Worm (Caenorhabditis elegans) whole organism, L4 larva: ENCODE results near the gene D1044.1.

Experiments used
- F49E8.2 ChIP-seq: sonication (generic microtip); optimal IDR thresholded peaks from 2 replicates; lab custom pipeline; 2016; ENCODE audit warnings: missing compliant biosample characterization, mild to moderate bottlenecking, missing genetic modification characterization, borderline replicate concordance
- R02D3.7 ChIP-seq: fragments of 150-350 bp; sonication (generic microtip); optimal IDR thresholded peaks from 3 replicates; lab custom pipeline; 2014; ENCODE audit warnings: missing biosample characterization, missing genetic modification characterization
- T20F7.1 ChIP-seq: fragments of 200-800 bp; sonication (Bioruptor generic); optimal IDR thresholded peaks from 2 replicates; lab custom pipeline; 2018; ENCODE audit warnings: mild to moderate bottlenecking, missing genetic modification characterization, missing compliant biosample characterization
- Y48G9A.11 ChIP-seq: fragments of 200-800 bp; sonication (Bioruptor generic); IDR thresholded peaks from 2 replicates; pipeline ENCODE4 v1.3.6; 2022; ENCODE audit warnings: missing genetic modification reagents, missing genetic modification characterization, missing compliant biosample characterization
- Y5F2A.4 ChIP-seq: fragments of 200-800 bp; sonication (Bioruptor generic); optimal IDR thresholded peaks from 2 replicates; lab custom pipeline; 2018; ENCODE audit warnings: mild to moderate bottlenecking, missing genetic modification characterization, missing compliant biosample characterization
- Y75B8A.6 ChIP-seq: fragments of 200-800 bp; sonication (Bioruptor generic); IDR thresholded peaks from 2 replicates; pipeline ENCODE4 v1.3.6; 2022; ENCODE audit warnings: missing genetic modification reagents, missing genetic modification characterization, missing compliant biosample characterization
- ZK546.5 ChIP-seq, 2 experiments: sonication (generic microtip); optimal IDR thresholded peaks; 2 replicates each; lab custom pipeline; 2017; ENCODE audit warnings: missing biosample characterization in 2 of 2, missing genetic modification characterization in 2 of 2
- aha-1 ChIP-seq: fragments of 150-350 bp; peaks from one replicate; lab custom pipeline; 2014; ENCODE audit warnings: missing biosample characterization, missing genetic modification characterization
- ama-1 ChIP-seq: fragments of 150-350 bp; optimal IDR thresholded peaks from 2 replicates; lab custom pipeline; 2014; ENCODE audit warnings: inconsistent platforms, mixed read lengths
- attf-4 ChIP-seq: sonication (generic microtip); optimal IDR thresholded peaks from 3 replicates; lab custom pipeline; 2017; ENCODE audit warnings: missing biosample characterization, missing genetic modification characterization
- ceh-28 ChIP-seq: fragments of 150-350 bp; optimal IDR thresholded peaks from 2 replicates; lab custom pipeline; 2014; ENCODE audit warnings: missing biosample characterization, missing genetic modification reagents, missing genetic modification characterization
- ces-1 ChIP-seq: fragments of 150-350 bp; sonication (generic microtip); optimal IDR thresholded peaks from 4 replicates; lab custom pipeline; 2014; ENCODE audit warnings: missing biosample characterization, missing genetic modification reagents, missing genetic modification characterization
- ctbp-1 ChIP-seq: fragments of 200-800 bp; sonication (Bioruptor generic); IDR thresholded peaks from 2 replicates; pipeline ENCODE4 v1.3.6; 2022; ENCODE audit warnings: missing genetic modification reagents, missing genetic modification characterization, missing compliant biosample characterization
- daf-12 ChIP-seq: fragments of 150-350 bp; optimal IDR thresholded peaks from 2 replicates; lab custom pipeline; 2014; ENCODE audit warnings: missing biosample characterization, missing genetic modification reagents, missing genetic modification characterization
- daf-16 ChIP-seq, 3 experiments: sonication (generic microtip); optimal IDR thresholded peaks; 2 replicates each; lab custom pipeline; 2016 to 2017; ENCODE audit warnings: missing genetic modification characterization in 3 of 3, missing genetic modification reagents in 3 of 3, mild to moderate bottlenecking in 2 of 3, missing compliant biosample characterization in 2 of 3, missing biosample characterization in 1 of 3, moderate library complexity in 1 of 3
- daf-19 ChIP-seq: fragments of 200-800 bp; sonication (Bioruptor generic); conservative IDR thresholded peaks from 2 replicates; pipeline ENCODE4 v1.3.6; 2022; ENCODE audit warnings: missing genetic modification characterization, missing compliant biosample characterization
- dmd-9 ChIP-seq: fragments of 200-800 bp; sonication (Bioruptor generic); IDR thresholded peaks from 2 replicates; pipeline ENCODE4 v1.3.6; 2022; ENCODE audit warnings: missing genetic modification reagents, missing genetic modification characterization, missing compliant biosample characterization
- duxl-1 ChIP-seq: sonication (generic microtip); optimal IDR thresholded peaks from 2 replicates; lab custom pipeline; 2016; ENCODE audit warnings: mild to moderate bottlenecking, missing genetic modification characterization, moderate library complexity, missing compliant biosample characterization; ENCODE audit not compliant: poor library complexity
- dve-1 ChIP-seq: sonication (generic microtip); optimal IDR thresholded peaks from 2 replicates; lab custom pipeline; 2017; ENCODE audit warnings: antibody characterized with exemption, mild to moderate bottlenecking, missing genetic modification characterization, missing compliant biosample characterization; ENCODE audit not compliant: insufficient read depth
- egl-43 ChIP-seq: fragments of 200-800 bp; sonication (Bioruptor generic); IDR thresholded peaks from 2 replicates; pipeline ENCODE4 v1.3.6; 2022; ENCODE audit warnings: missing genetic modification reagents, missing genetic modification characterization, missing compliant biosample characterization
- hlh-30 ChIP-seq: sonication (generic microtip); optimal IDR thresholded peaks from 2 replicates; lab custom pipeline; 2017; ENCODE audit warnings: antibody characterized with exemption, mild to moderate bottlenecking, missing genetic modification characterization, missing compliant biosample characterization; ENCODE audit not compliant: insufficient read depth
- hmg-1.1 ChIP-seq: fragments of 200-800 bp; sonication (Bioruptor generic); IDR thresholded peaks from 2 replicates; pipeline ENCODE4 v1.3.6; 2022; ENCODE audit warnings: missing genetic modification reagents, missing genetic modification characterization, missing compliant biosample characterization
- lim-7 ChIP-seq: fragments of 200-800 bp; sonication (Bioruptor generic); IDR thresholded peaks from 2 replicates; pipeline ENCODE4 v1.3.6; 2022; ENCODE audit warnings: missing genetic modification characterization, missing compliant biosample characterization
- lin-29 ChIP-seq: fragments of 200-800 bp; sonication (Bioruptor generic); IDR thresholded peaks from 2 replicates; pipeline ENCODE4 v1.3.6; 2022; ENCODE audit warnings: missing genetic modification reagents, missing genetic modification characterization, missing compliant biosample characterization
- lin-38 ChIP-seq: fragments of 200-800 bp; sonication (Bioruptor generic); IDR thresholded peaks from 2 replicates; pipeline ENCODE4 v1.3.6; 2022; ENCODE audit warnings: missing genetic modification reagents, missing genetic modification characterization, missing compliant biosample characterization
- madf-5 ChIP-seq, 2 experiments: fragments of 200-800 bp; sonication (Bioruptor generic); IDR thresholded peaks; 2 replicates each; pipeline ENCODE4 v1.3.6; 2022; ENCODE audit warnings: missing compliant biosample characterization in 2 of 2, missing genetic modification characterization in 2 of 2
- madf-9 ChIP-seq: fragments of 200-800 bp; sonication (Bioruptor generic); conservative IDR thresholded peaks from 2 replicates; pipeline ENCODE4 v1.3.6; 2022; ENCODE audit warnings: missing genetic modification reagents, missing genetic modification characterization, missing compliant biosample characterization
- mdl-1 ChIP-seq, 2 experiments: fragments of 150-350 bp in 1 of 2; sonication (generic microtip) in 1 of 2; optimal IDR thresholded peaks; 2 replicates each; lab custom pipeline; 2014 to 2017; ENCODE audit warnings: missing biosample characterization in 2 of 2, missing genetic modification characterization in 2 of 2
- mes-2 ChIP-seq: sonication (generic microtip); optimal IDR thresholded peaks from 2 replicates; lab custom pipeline; 2016; ENCODE audit warnings: missing genotype, mild to moderate bottlenecking, missing genetic modification characterization, missing compliant biosample characterization; ENCODE audit not compliant: poor library complexity, severe bottlenecking
- nhr-102 ChIP-seq: sonication (generic microtip); optimal IDR thresholded peaks from 2 replicates; lab custom pipeline; 2016; ENCODE audit warnings: mild to moderate bottlenecking, missing genetic modification characterization, moderate library complexity, missing compliant biosample characterization
- nhr-111 ChIP-seq: fragments of 200-800 bp; sonication (Bioruptor generic); optimal IDR thresholded peaks from 2 replicates; lab custom pipeline; 2018; ENCODE audit warnings: mild to moderate bottlenecking, missing genetic modification characterization, missing compliant biosample characterization
- nhr-237 ChIP-seq: sonication (generic microtip); optimal IDR thresholded peaks from 2 replicates; lab custom pipeline; 2017; ENCODE audit warnings: missing biosample characterization, missing genetic modification characterization
- nhr-28 ChIP-seq: fragments of 150-350 bp; optimal IDR thresholded peaks from 2 replicates; lab custom pipeline; 2014; ENCODE audit warnings: missing biosample characterization, missing genetic modification characterization
- nhr-41 ChIP-seq: fragments of 200-800 bp; sonication (Bioruptor generic); IDR thresholded peaks from 2 replicates; pipeline ENCODE4 v1.3.6; 2022; ENCODE audit warnings: missing genetic modification reagents, missing genetic modification characterization, missing compliant biosample characterization
- nhr-48 ChIP-seq: sonication (generic microtip); optimal IDR thresholded peaks from 2 replicates; lab custom pipeline; 2016; ENCODE audit warnings: mild to moderate bottlenecking, missing genetic modification characterization, missing compliant biosample characterization
- nhr-6 ChIP-seq: fragments of 150-350 bp; optimal IDR thresholded peaks from 2 replicates; lab custom pipeline; 2014; ENCODE audit warnings: missing biosample characterization, missing genetic modification characterization
- pha-4 ChIP-seq, 2 experiments: fragments of 150-350 bp in 1 of 2; fragments of 200-800 bp in 1 of 2; sonication (Bioruptor generic) in 1 of 2; IDR thresholded peaks in 1 of 2; optimal IDR thresholded peaks in 1 of 2; 2 replicates each; pipeline versions ENCODE4 v1.3.6 to Lab custom; 2014 to 2022; ENCODE audit warnings: missing genetic modification characterization in 2 of 2, missing genetic modification reagents in 2 of 2, missing biosample characterization in 1 of 2, missing compliant biosample characterization in 1 of 2
- php-3 ChIP-seq: fragments of 200-800 bp; sonication (Bioruptor generic); IDR thresholded peaks from 2 replicates; pipeline ENCODE4 v1.3.6; 2022; ENCODE audit warnings: missing genetic modification reagents, missing genetic modification characterization, missing compliant biosample characterization
- saeg-2 ChIP-seq: fragments of 200-800 bp; sonication (Bioruptor generic); IDR thresholded peaks from 2 replicates; pipeline ENCODE4 v1.3.6; 2022; ENCODE audit warnings: missing genetic modification reagents, missing genetic modification characterization, missing compliant biosample characterization
- set-16 ChIP-seq: fragments of 200-800 bp; sonication (Bioruptor generic); IDR thresholded peaks from 2 replicates; pipeline ENCODE4 v1.3.6; 2022; ENCODE audit warnings: missing genetic modification reagents, missing genetic modification characterization, missing compliant biosample characterization
- skn-1 ChIP-seq: fragments of 150-350 bp; optimal IDR thresholded peaks from 2 replicates; lab custom pipeline; 2014; ENCODE audit warnings: missing biosample characterization, missing genetic modification characterization
- unc-62 ChIP-seq, 3 experiments: fragments of 150-350 bp in 1 of 3; sonication (generic microtip); optimal IDR thresholded peaks in 2 of 3; peaks in 1 of 3; 1 replicate in 1 of 3; 2 replicates in 2 of 3; lab custom pipeline; 2014 to 2017; ENCODE audit warnings: missing biosample characterization in 3 of 3, missing genetic modification characterization in 3 of 3, missing genetic modification reagents in 3 of 3, missing genotype in 1 of 3
- zfp-3 ChIP-seq: fragments of 200-800 bp; sonication (Bioruptor generic); conservative IDR thresholded peaks from 2 replicates; pipeline ENCODE4 v1.3.6; 2022; ENCODE audit warnings: missing genetic modification reagents, missing genetic modification characterization, missing compliant biosample characterization
- ztf-11 ChIP-seq: fragments of 150-350 bp; optimal IDR thresholded peaks from 2 replicates; lab custom pipeline; 2014; ENCODE audit warnings: missing biosample characterization, missing genetic modification characterization

D1044.1 gene

ce11 chrIII:5504164-5504563, 39.9 kb upstream of the D1044.1 start (continued):
- TF ChIP-seq ctbp-1 (GFP tag; lab: Robert Waterston, UW) (peak; percentile 43; the same call in 1 of the 2 replicates), T20F7.1 (GFP tag; lab: Kevin White, UChicago) (peak; percentile 19), lin-38 (GFP tag; lab: Robert Waterston, UW) (no peak), madf-9 (GFP tag; lab: Robert Waterston, UW) (no peak), lim-7 (GFP tag; lab: Robert Waterston, UW) (no peak), skn-1 (no peak), madf-5 (GFP tag; IDR thresholded peaks at IDR 0.05; lab: Robert Waterston, UW) (no peak), nhr-111 (GFP tag; lab: Kevin White, UChicago) (no peak), nhr-237 (no peak), aha-1 (peak; percentile 54), ZK546.5 (tag; optimal IDR thresholded peaks at IDR 0.05; lab: Kevin White, UChicago) (no peak), ceh-28 (tag; lab: Kevin White, UChicago) (no peak), set-16 (GFP tag; lab: Robert Waterston, UW) (no peak), daf-19 (GFP tag; lab: Robert Waterston, UW) (no peak), mdl-1 (tag; optimal IDR thresholded peaks at IDR 0.05; lab: Kevin White, UChicago) (peak in 1 of 2 experiments; percentile 41), lin-29 (GFP tag; lab: Robert Waterston, UW) (no peak), pha-4 (GFP tag; IDR thresholded peaks at IDR 0.05; lab: Robert Waterston, UW) (no peak), pha-4 (tag; optimal IDR thresholded peaks at IDR 0.05; lab: Kevin White, UChicago) (no peak), ztf-11 (tag; lab: Kevin White, UChicago) (no peak), nhr-28 (tag; lab: Kevin White, UChicago) (peak; percentile 43), dve-1 (peak; percentile 77), hlh-30 (tag; lab: Kevin White, UChicago) (peak; percentile 52), nhr-6 (tag; lab: Kevin White, UChicago) (peak; percentile 35), dmd-9 (GFP tag; lab: Robert Waterston, UW) (no peak), Y75B8A.6 (GFP tag; lab: Robert Waterston, UW) (no peak), Y5F2A.4 (GFP tag; lab: Kevin White, UChicago) (no peak), hmg-1.1 (GFP tag; lab: Robert Waterston, UW) (peak; percentile 36; the same call in 1 of the 2 replicates), nhr-102 (no peak), R02D3.7 (no peak), daf-12 (tag; lab: Kevin White, UChicago) (no peak), zfp-3 (0 out of 2 replicates have a peak, but pooled peaks have one; percentile 7), attf-4 (tag; lab: Kevin White, UChicago) (no peak), nhr-48 (tag; lab: Kevin White, UChicago) (no peak), Y48G9A.11 (GFP tag; lab: Robert Waterston, UW) (no peak)

- 0 out of 2 replicates have a peak, but pooled peaks have one; percentile 6 for TF ChIP-seq pha-4 (GFP tag; IDR thresholded peaks at IDR 0.05; lab: Robert Waterston, UW)
- TF ChIP-seq pha-4 (tag; optimal IDR thresholded peaks at IDR 0.05; lab: Kevin White, UChicago), result no peak
- TF ChIP-seq F49E8.2 (tag; lab: Kevin White, UChicago), result no peak
- TF ChIP-seq ces-1 (GFP tag; lab: Kevin White, UChicago), result no peak
- TF ChIP-seq set-16 (GFP tag; lab: Robert Waterston, UW), result peak; percentile 89
- TF ChIP-seq nhr-41, result no peak
- no peak for TF ChIP-seq mes-2 (tag; lab: Kevin White, UChicago)
- peak; percentile 41; the same call in 1 of the 2 replicates for TF ChIP-seq daf-19 (GFP tag; lab: Robert Waterston, UW)
- 0 out of 2 replicates have a peak, but pooled peaks have one; percentile 17 for TF ChIP-seq egl-43 (GFP tag; lab: Robert Waterston, UW)
- peak; percentile 24 for TF ChIP-seq duxl-1 (tag; lab: Kevin White, UChicago)
- TF ChIP-seq ama-1 (lab: Kevin White, UChicago), result no peak
- TF ChIP-seq daf-16 (GFP tag; optimal IDR thresholded peaks at IDR 0.05; lab: Kevin White, UChicago), result no peak
- peak; percentile 9 for TF ChIP-seq daf-16 (tag; optimal IDR thresholded peaks at IDR 0.05; lab: Kevin White, UChicago)
- TF ChIP-seq unc-62 (GFP tag; optimal IDR thresholded peaks at IDR 0.05 in 1 of 2; lab: Kevin White, UChicago), result peak in 1 of 2 experiments; percentile 88
- TF ChIP-seq unc-62 (tag; optimal IDR thresholded peaks at IDR 0.05; lab: Kevin White, UChicago), result no peak
- TF ChIP-seq saeg-2 (GFP tag; lab: Robert Waterston, UW), result no peak
- peak; percentile 19; the same call in 1 of the 2 replicates for TF ChIP-seq php-3
These were observed 39.2 kb upstream of the D1044.1 start for ce11 chrIII:5504725-5505473.
